Worm (Caenorhabditis elegans) whole organism, L1 larva: ENCODE measurements around the gene ZK287.7.

Source experiments
- C16A3.4 ChIP-seq: fragments of 150-350 bp; optimal IDR thresholded peaks from 2 replicates; lab custom pipeline; 2014; ENCODE audit warnings: missing biosample characterization, missing genetic modification characterization
- F16B12.6 ChIP-seq: fragments of 150-350 bp; optimal IDR thresholded peaks from 2 replicates; lab custom pipeline; 2014; ENCODE audit warnings: missing biosample characterization, missing genetic modification characterization
- aha-1 ChIP-seq: fragments of 150-350 bp; optimal IDR thresholded peaks from 2 replicates; lab custom pipeline; 2014; ENCODE audit warnings: missing biosample characterization, missing genetic modification characterization
- aly-2 ChIP-seq: fragments of 150-350 bp; optimal IDR thresholded peaks from 2 replicates; lab custom pipeline; 2014; ENCODE audit warnings: missing biosample characterization, missing genetic modification characterization
- ama-1 ChIP-seq: fragments of 150-350 bp; optimal IDR thresholded peaks from 2 replicates; lab custom pipeline; 2014
- ceh-63 ChIP-seq: fragments of 200-800 bp; sonication (Bioruptor generic); optimal IDR thresholded peaks from 2 replicates; lab custom pipeline; 2018; ENCODE audit warnings: mild to moderate bottlenecking, missing genetic modification characterization, missing compliant biosample characterization
- ceh-82 ChIP-seq, 3 experiments: fragments of 150-350 bp in 1 of 3; sonication (generic microtip) in 2 of 3; optimal IDR thresholded peaks; 2 replicates each; lab custom pipeline; 2014 to 2017; ENCODE audit warnings: missing biosample characterization in 3 of 3, missing genetic modification characterization in 3 of 3
- ceh-90 ChIP-seq: sonication (generic microtip); optimal IDR thresholded peaks from 2 replicates; lab custom pipeline; 2016; ENCODE audit warnings: missing genetic modification characterization, missing compliant biosample characterization
- ces-1 ChIP-seq: fragments of 150-350 bp; optimal IDR thresholded peaks from 2 replicates; lab custom pipeline; 2014; ENCODE audit warnings: missing biosample characterization, missing genetic modification reagents, missing genetic modification characterization
- dpl-1 ChIP-seq, 3 experiments: fragments of 150-350 bp in 2 of 3; sonication (generic microtip) in 1 of 3; optimal IDR thresholded peaks; 2 replicates each; lab custom pipeline; 2014 to 2017; ENCODE audit warnings: missing biosample characterization in 3 of 3, missing genetic modification characterization in 3 of 3, missing genetic modification reagents in 3 of 3
- efl-1 ChIP-seq, 4 experiments: fragments of 150-350 bp; optimal IDR thresholded peaks in 3 of 4; peaks in 1 of 4; 1 replicate in 1 of 4; 2 replicates in 3 of 4; lab custom pipeline; 2014; ENCODE audit warnings: missing biosample characterization in 2 of 4, missing genetic modification characterization in 2 of 4, missing genetic modification reagents in 2 of 4
- efl-3 ChIP-seq: fragments of 200-800 bp; sonication (Bioruptor generic); optimal IDR thresholded peaks from 2 replicates; lab custom pipeline; 2018; ENCODE audit warnings: mild to moderate bottlenecking, missing genetic modification characterization, missing compliant biosample characterization
- egl-13 ChIP-seq: sonication (generic microtip); optimal IDR thresholded peaks from 2 replicates; lab custom pipeline; 2016; ENCODE audit warnings: missing genotype, missing genetic modification reagents, missing genetic modification characterization, missing compliant biosample characterization
- elt-2 ChIP-seq: sonication (generic microtip); optimal IDR thresholded peaks from 2 replicates; lab custom pipeline; 2016; ENCODE audit warnings: missing genetic modification characterization, mild to moderate bottlenecking, inconsistent platforms, missing compliant biosample characterization, missing genetic modification reagents
- elt-3 ChIP-seq, 6 experiments: fragments of 150-350 bp in 1 of 6; sonication (generic microtip); optimal IDR thresholded peaks; 2 replicates each; lab custom pipeline; 2017 to 2018; ENCODE audit warnings: missing biosample characterization in 6 of 6, missing genetic modification characterization in 6 of 6, inconsistent platforms in 1 of 6
- ets-5 ChIP-seq: fragments of 200-800 bp; sonication (Bioruptor generic); IDR thresholded peaks from 2 replicates; pipeline ENCODE4 v1.3.6; 2022; ENCODE audit warnings: missing genetic modification characterization, missing compliant biosample characterization
- fkh-4 ChIP-seq: sonication (generic microtip); optimal IDR thresholded peaks from 2 replicates; lab custom pipeline; 2016; ENCODE audit warnings: missing compliant biosample characterization, missing genetic modification characterization, borderline replicate concordance
- fkh-8 ChIP-seq: sonication (generic microtip); optimal IDR thresholded peaks from 2 replicates; lab custom pipeline; 2016; ENCODE audit warnings: mild to moderate bottlenecking, missing genetic modification characterization, missing compliant biosample characterization
- hlh-17 ChIP-seq: fragments of 200-800 bp; sonication (Bioruptor generic); optimal IDR thresholded peaks from 2 replicates; lab custom pipeline; 2018; ENCODE audit warnings: missing genetic modification characterization, mild to moderate bottlenecking, missing compliant biosample characterization, moderate library complexity, borderline replicate concordance
- hlh-4 ChIP-seq: sonication (generic microtip); optimal IDR thresholded peaks from 2 replicates; lab custom pipeline; 2016; ENCODE audit warnings: mild to moderate bottlenecking, missing genetic modification characterization, missing compliant biosample characterization
- lin-13 ChIP-seq: fragments of 150-350 bp; optimal IDR thresholded peaks from 2 replicates; lab custom pipeline; 2014; ENCODE audit warnings: missing biosample characterization, missing genetic modification reagents, missing genetic modification characterization
- lin-14 ChIP-seq: fragments of 200-800 bp; sonication (Bioruptor generic); optimal IDR thresholded peaks from 2 replicates; lab custom pipeline; 2018; ENCODE audit warnings: mild to moderate bottlenecking, missing genetic modification characterization, moderate library complexity, missing compliant biosample characterization
- lin-15B ChIP-seq: fragments of 150-350 bp; sonication (generic microtip); optimal IDR thresholded peaks from 3 replicates; lab custom pipeline; 2014; ENCODE audit warnings: missing biosample characterization, missing genetic modification characterization
- lin-35 ChIP-seq, 2 experiments: fragments of 150-350 bp; optimal IDR thresholded peaks; 2 replicates each; lab custom pipeline; 2014; ENCODE audit warnings: missing biosample characterization in 2 of 2, missing genetic modification characterization in 2 of 2, missing genetic modification reagents in 2 of 2
- lin-39 ChIP-seq: fragments of 150-350 bp; optimal IDR thresholded peaks from 2 replicates; lab custom pipeline; 2014; ENCODE audit warnings: missing biosample characterization, missing genetic modification reagents, missing genetic modification characterization
- lir-3 ChIP-seq: sonication (generic microtip); optimal IDR thresholded peaks from 2 replicates; lab custom pipeline; 2016; ENCODE audit warnings: mild to moderate bottlenecking, missing genetic modification characterization, moderate library complexity, missing compliant biosample characterization; ENCODE audit not compliant: poor library complexity
- mdl-1 ChIP-seq, 2 experiments: fragments of 150-350 bp; optimal IDR thresholded peaks; 2 replicates each; lab custom pipeline; 2014 to 2017; ENCODE audit warnings: missing biosample characterization in 2 of 2, missing genetic modification characterization in 2 of 2, inconsistent platforms in 1 of 2
- mef-2 ChIP-seq: fragments of 150-350 bp; optimal IDR thresholded peaks from 2 replicates; lab custom pipeline; 2014; ENCODE audit warnings: missing biosample characterization, missing genetic modification characterization
- mep-1 ChIP-seq: fragments of 150-350 bp; optimal IDR thresholded peaks from 2 replicates; lab custom pipeline; 2014; ENCODE audit warnings: missing biosample characterization, missing genetic modification characterization
- nhr-11 ChIP-seq: fragments of 150-350 bp; optimal IDR thresholded peaks from 2 replicates; lab custom pipeline; 2014; ENCODE audit warnings: missing biosample characterization, missing genetic modification characterization
- nhr-19 ChIP-seq: fragments of 200-800 bp; sonication (Bioruptor generic); conservative IDR thresholded peaks from 2 replicates; pipeline ENCODE4 v1.3.6; 2022; ENCODE audit warnings: missing genetic modification characterization, missing compliant biosample characterization
- nhr-71 ChIP-seq: sonication (generic microtip); optimal IDR thresholded peaks from 2 replicates; lab custom pipeline; 2016; ENCODE audit warnings: mild to moderate bottlenecking, missing genetic modification characterization, moderate library complexity, missing compliant biosample characterization
- nhr-85 ChIP-seq: sonication (generic microtip); peaks from one replicate; lab custom pipeline; 2016; ENCODE audit warnings: missing genetic modification characterization, inconsistent platforms, missing compliant biosample characterization
- nhr-90 ChIP-seq: sonication (generic microtip); optimal IDR thresholded peaks from 2 replicates; lab custom pipeline; 2016; ENCODE audit warnings: mild to moderate bottlenecking, missing genetic modification characterization, missing compliant biosample characterization; ENCODE audit not compliant: poor library complexity
- pqm-1 ChIP-seq: sonication (generic microtip); optimal IDR thresholded peaks from 3 replicates; lab custom pipeline; 2017; ENCODE audit warnings: missing biosample characterization, missing genetic modification characterization
- skn-1 ChIP-seq: fragments of 150-350 bp; optimal IDR thresholded peaks from 2 replicates; lab custom pipeline; 2014; ENCODE audit warnings: missing biosample characterization, missing genetic modification characterization
- snu-23 ChIP-seq: sonication (generic microtip); optimal IDR thresholded peaks from 2 replicates; lab custom pipeline; 2016; ENCODE audit warnings: missing genetic modification characterization, missing compliant biosample characterization
- sup-37 ChIP-seq: fragments of 200-800 bp; sonication (Bioruptor generic); optimal IDR thresholded peaks from 2 replicates; lab custom pipeline; 2018; ENCODE audit warnings: mild to moderate bottlenecking, missing genetic modification characterization, missing compliant biosample characterization
- swsn-7 ChIP-seq: sonication (generic microtip); optimal IDR thresholded peaks from 2 replicates; lab custom pipeline; 2016; ENCODE audit warnings: missing genetic modification characterization, missing compliant biosample characterization
- tbx-2 ChIP-seq: sonication (generic microtip); optimal IDR thresholded peaks from 2 replicates; lab custom pipeline; 2016; ENCODE audit warnings: missing genetic modification characterization, missing compliant biosample characterization
- tlp-1 ChIP-seq: fragments of 150-350 bp; optimal IDR thresholded peaks from 2 replicates; lab custom pipeline; 2014; ENCODE audit warnings: missing biosample characterization, missing genetic modification characterization
- unc-86 ChIP-seq: sonication (generic microtip); optimal IDR thresholded peaks from 2 replicates; lab custom pipeline; 2016; ENCODE audit warnings: missing genetic modification characterization, missing compliant biosample characterization
- unc-98 ChIP-seq: fragments of 200-800 bp; sonication (Bioruptor generic); IDR thresholded peaks from 2 replicates; pipeline ENCODE4 v1.3.6; 2022; ENCODE audit warnings: missing genetic modification characterization, missing compliant biosample characterization
- zag-1 ChIP-seq: fragments of 150-350 bp; optimal IDR thresholded peaks from 2 replicates; lab custom pipeline; 2014; ENCODE audit warnings: missing biosample characterization, missing genetic modification characterization
- zip-4 ChIP-seq: fragments of 200-800 bp; sonication (Bioruptor generic); optimal IDR thresholded peaks from 2 replicates; lab custom pipeline; 2018; ENCODE audit warnings: mild to moderate bottlenecking, missing genetic modification characterization, moderate library complexity, missing compliant biosample characterization
- ztf-4 ChIP-seq: fragments of 150-350 bp; optimal IDR thresholded peaks from 2 replicates; lab custom pipeline; 2014; ENCODE audit warnings: missing biosample characterization, missing genetic modification characterization

Gene ZK287.7

DNA sequence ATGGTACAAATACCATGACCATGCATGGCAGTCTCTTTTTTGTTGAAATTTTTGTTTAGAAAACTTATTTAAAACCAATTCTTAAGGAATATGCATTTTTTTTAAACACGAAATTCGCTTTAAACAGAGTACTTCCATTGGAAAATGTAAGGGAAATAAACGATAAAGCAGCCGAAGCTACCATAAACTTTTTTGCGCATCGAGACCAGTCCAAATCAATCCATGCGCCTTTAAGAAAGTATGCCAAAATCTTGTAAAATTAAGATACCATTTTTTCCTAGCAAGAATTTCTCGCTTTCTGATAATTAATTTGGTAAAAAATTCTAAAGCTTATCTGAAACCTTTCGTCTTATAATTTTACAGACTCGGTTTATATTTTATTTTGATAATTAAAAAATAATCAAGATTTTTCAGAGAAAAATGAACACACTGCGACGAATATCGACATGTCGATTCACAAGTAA, at the start of gene ZK287.7:
ZK287.7 (plus strand) TSS at position 414 of the 464 bp plus-strand sequence.
- TF ChIP-seq lin-14 (GFP tag; lab: Kevin White, UChicago), result no peak
- TF ChIP-seq tlp-1 (tag; lab: Kevin White, UChicago), result no peak
- no peak for TF ChIP-seq zip-4 (GFP tag; lab: Kevin White, UChicago)
- no peak for TF ChIP-seq hlh-17 (GFP tag; lab: Kevin White, UChicago)
- no peak for TF ChIP-seq lir-3 (tag; lab: Kevin White, UChicago)
- TF ChIP-seq nhr-85, result no peak
- no peak for TF ChIP-seq snu-23 (GFP tag; lab: Kevin White, UChicago)
- TF ChIP-seq swsn-7 (tag; lab: Kevin White, UChicago), result no peak
- TF ChIP-seq elt-3 (tag; optimal IDR thresholded peaks at IDR 0.05; lab: Kevin White, UChicago), result no peak
- TF ChIP-seq unc-86 (tag; lab: Kevin White, UChicago), result no peak
- TF ChIP-seq mep-1 (tag; lab: Kevin White, UChicago), result no peak
- TF ChIP-seq F16B12.6 (tag; lab: Kevin White, UChicago), result no peak
- TF ChIP-seq aly-2 (tag; lab: Kevin White, UChicago), result no peak
- TF ChIP-seq ceh-63, result no peak
- TF ChIP-seq nhr-19 (GFP tag; lab: Robert Waterston, UW), result no peak
- no peak for TF ChIP-seq elt-2 (tag; lab: Kevin White, UChicago)
- TF ChIP-seq ceh-90 (tag; lab: Kevin White, UChicago), result no peak

DNA sequence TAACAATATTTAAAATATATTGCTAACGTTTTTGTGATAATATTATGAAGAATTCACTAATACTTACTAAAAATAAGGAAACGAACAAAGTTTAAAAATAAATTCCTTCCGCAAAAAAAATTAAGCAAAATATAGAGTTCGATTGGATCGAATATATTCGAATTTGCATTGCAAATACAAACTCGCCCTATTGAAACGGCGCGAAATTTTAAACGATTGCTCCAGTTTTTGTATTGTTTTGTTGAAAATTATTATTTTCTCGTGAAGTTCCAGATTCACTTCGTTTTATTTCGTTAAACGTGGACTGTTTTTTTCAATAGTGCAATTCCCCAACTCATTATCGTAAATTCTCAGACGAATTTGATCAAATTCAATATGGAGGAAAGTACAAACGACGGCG, 47.4 kb upstream of the ZK287.7 start, which contains the start of the genes atl-1 and hcp-2:
atl-1 (minus strand) TSS at position 89 of the 400 bp plus-strand sequence.
hcp-2 (plus strand) TSS at position 353 of the 400 bp plus-strand sequence.
- TF ChIP-seq unc-86 (tag; lab: Kevin White, UChicago) (no peak), F16B12.6 (tag; lab: Kevin White, UChicago) (no peak), tbx-2 (tag; lab: Kevin White, UChicago) (no peak), pqm-1 (tag; lab: Kevin White, UChicago) (no peak), lin-39 (no peak), fkh-4 (no peak), nhr-11 (tag; lab: Kevin White, UChicago) (no peak), nhr-71 (tag; lab: Kevin White, UChicago) (no peak), ets-5 (GFP tag; lab: Robert Waterston, UW) (no peak), efl-1 (optimal IDR thresholded peaks at IDR 0.05; lab: Kevin White, UChicago) (peak; percentile 69 to 83), efl-1 (GFP tag; optimal IDR thresholded peaks at IDR 0.05 in 1 of 2; lab: Kevin White, UChicago) (peak; percentile 78 to 97), ama-1 (lab: Kevin White, UChicago) (no peak), dpl-1 (GFP tag; optimal IDR thresholded peaks at IDR 0.05; lab: Kevin White, UChicago) (peak; percentile 50 to 82 (median 70)), lin-35 (GFP tag; optimal IDR thresholded peaks at IDR 0.05; lab: Kevin White, UChicago) (peak; percentile 49 to 87), lir-3 (tag; lab: Kevin White, UChicago) (no peak), lin-13 (GFP tag; lab: Kevin White, UChicago) (no peak), ceh-82 (tag; optimal IDR thresholded peaks at IDR 0.05; lab: Kevin White, UChicago) (no peak), mef-2 (tag; lab: Kevin White, UChicago) (no peak), ztf-4 (tag; lab: Kevin White, UChicago) (no peak), zip-4 (GFP tag; lab: Kevin White, UChicago) (no peak), ces-1 (no peak), nhr-90 (no peak), aly-2 (tag; lab: Kevin White, UChicago) (no peak), ceh-63 (no peak), mdl-1 (tag; optimal IDR thresholded peaks at IDR 0.05; lab: Kevin White, UChicago) (no peak), fkh-8 (no peak), egl-13 (tag; lab: Kevin White, UChicago) (no peak), elt-2 (tag; lab: Kevin White, UChicago) (no peak), C16A3.4 (tag; lab: Kevin White, UChicago) (peak; percentile 9), efl-3 (GFP tag; lab: Kevin White, UChicago) (no peak), hlh-4 (tag; lab: Kevin White, UChicago) (no peak), elt-3 (tag; optimal IDR thresholded peaks at IDR 0.05; lab: Kevin White, UChicago) (no peak), skn-1 (tag; lab: Kevin White, UChicago) (no peak), aha-1 (tag; lab: Kevin White, UChicago) (no peak), sup-37 (GFP tag; lab: Kevin White, UChicago) (no peak), zag-1 (tag; lab: Kevin White, UChicago) (no peak), lin-15B (tag; lab: Kevin White, UChicago) (peak; percentile 11), unc-98 (no peak), mep-1 (tag; lab: Kevin White, UChicago) (no peak)
- TF ChIP-seq, all 84 proteins: peak for 5
